Worm (Caenorhabditis elegans) whole organism, L4 larva: Measurements from ENCODE around the gene K02F6.1.

ENCODE experiments used
- D1046.2 ChIP-seq: fragments of 200-800 bp; sonication (Bioruptor generic); IDR thresholded peaks from 2 replicates; pipeline ENCODE4 v1.3.6; 2022; ENCODE audit warnings: missing genetic modification characterization, missing compliant biosample characterization
- ZK546.5 ChIP-seq, 2 experiments: sonication (generic microtip); optimal IDR thresholded peaks; 2 replicates each; lab custom pipeline; 2017; ENCODE audit warnings: missing biosample characterization in 2 of 2, missing genetic modification characterization in 2 of 2
- dpl-1 ChIP-seq: fragments of 150-350 bp; optimal IDR thresholded peaks from 2 replicates; lab custom pipeline; 2014; ENCODE audit warnings: missing biosample characterization, missing genetic modification reagents, missing genetic modification characterization
- dve-1 ChIP-seq: sonication (generic microtip); optimal IDR thresholded peaks from 2 replicates; lab custom pipeline; 2017; ENCODE audit warnings: antibody characterized with exemption, mild to moderate bottlenecking, missing genetic modification characterization, missing compliant biosample characterization; ENCODE audit not compliant: insufficient read depth
- lin-15B ChIP-seq: fragments of 150-350 bp; sonication (generic microtip); optimal IDR thresholded peaks from 3 replicates; lab custom pipeline; 2014; ENCODE audit warnings: missing biosample characterization, missing genetic modification characterization
- pha-4 ChIP-seq, 2 experiments: fragments of 150-350 bp in 1 of 2; fragments of 200-800 bp in 1 of 2; sonication (Bioruptor generic) in 1 of 2; IDR thresholded peaks in 1 of 2; optimal IDR thresholded peaks in 1 of 2; 2 replicates each; pipeline versions ENCODE4 v1.3.6 to Lab custom; 2014 to 2022; ENCODE audit warnings: missing genetic modification characterization in 2 of 2, missing genetic modification reagents in 2 of 2, missing biosample characterization in 1 of 2, missing compliant biosample characterization in 1 of 2
- skn-1 ChIP-seq: fragments of 150-350 bp; optimal IDR thresholded peaks from 2 replicates; lab custom pipeline; 2014; ENCODE audit warnings: missing biosample characterization, missing genetic modification characterization
- unc-39 ChIP-seq: sonication (generic microtip); optimal IDR thresholded peaks from 2 replicates; lab custom pipeline; 2017; ENCODE audit warnings: missing biosample characterization, missing genetic modification characterization
- unc-62 ChIP-seq, 3 experiments: fragments of 150-350 bp in 1 of 3; sonication (generic microtip); optimal IDR thresholded peaks in 2 of 3; peaks in 1 of 3; 1 replicate in 1 of 3; 2 replicates in 2 of 3; lab custom pipeline; 2014 to 2017; ENCODE audit warnings: missing biosample characterization in 3 of 3, missing genetic modification characterization in 3 of 3, missing genetic modification reagents in 3 of 3, missing genotype in 1 of 3

ce11 chrII:2585493-2585892 lies 31.7 kb downstream of the K02F6.1 start, which contains the start of gene sri-36:
- TF ChIP-seq unc-39 (no peak), skn-1 (no peak), D1046.2 (GFP tag; lab: Robert Waterston, UW) (no peak), lin-15B (tag; lab: Kevin White, UChicago) (no peak), dve-1 (no peak), ZK546.5 (tag; optimal IDR thresholded peaks at IDR 0.05; lab: Kevin White, UChicago) (no peak), unc-62 (GFP tag; optimal IDR thresholded peaks at IDR 0.05 in 1 of 2; lab: Kevin White, UChicago) (no peak), unc-62 (tag; optimal IDR thresholded peaks at IDR 0.05; lab: Kevin White, UChicago) (no peak), pha-4 (GFP tag; IDR thresholded peaks at IDR 0.05; lab: Robert Waterston, UW) (no peak), pha-4 (tag; optimal IDR thresholded peaks at IDR 0.05; lab: Kevin White, UChicago) (no peak), dpl-1 (GFP tag; lab: Kevin White, UChicago) (no peak)
